Worm (Caenorhabditis elegans) whole organism, late embryonic: Measurements from ENCODE around the gene fbxc-22.

ENCODE experiments used
- C08G9.2 ChIP-seq: sonication (generic microtip); optimal IDR thresholded peaks from 2 replicates; lab custom pipeline; 2016; ENCODE audit warnings: mild to moderate bottlenecking, missing genetic modification characterization, moderate library complexity, missing compliant biosample characterization
- C38D4.7 ChIP-seq: fragments of 200-800 bp; sonication (Bioruptor generic); optimal IDR thresholded peaks from 2 replicates; lab custom pipeline; 2018; ENCODE audit warnings: mild to moderate bottlenecking, missing genetic modification characterization, moderate library complexity, missing compliant biosample characterization
- F13H6.1 ChIP-seq: sonication (generic microtip); optimal IDR thresholded peaks from 2 replicates; lab custom pipeline; 2016; ENCODE audit warnings: missing genetic modification characterization, missing compliant biosample characterization
- K02D7.2 ChIP-seq: sonication (generic microtip); optimal IDR thresholded peaks from 2 replicates; lab custom pipeline; 2017; ENCODE audit warnings: mild to moderate bottlenecking, missing genetic modification characterization, missing compliant biosample characterization
- ama-1 ChIP-seq: fragments of 150-350 bp; optimal IDR thresholded peaks from 2 replicates; lab custom pipeline; 2014
- ceh-18 ChIP-seq: sonication (generic microtip); optimal IDR thresholded peaks from 2 replicates; lab custom pipeline; 2016; ENCODE audit warnings: missing genetic modification characterization, missing compliant biosample characterization
- ceh-19 ChIP-seq: fragments of 200-800 bp; sonication (Bioruptor generic); optimal IDR thresholded peaks from 2 replicates; lab custom pipeline; 2018; ENCODE audit warnings: mild to moderate bottlenecking, missing genetic modification characterization, missing compliant biosample characterization
- ceh-30 ChIP-seq: fragments of 150-350 bp; optimal IDR thresholded peaks from 2 replicates; lab custom pipeline; 2014; ENCODE audit warnings: missing biosample characterization, missing genetic modification characterization
- ceh-45 ChIP-seq: fragments of 200-800 bp; sonication (Bioruptor generic); IDR thresholded peaks from 2 replicates; pipeline ENCODE4 v1.3.6; 2022; ENCODE audit warnings: missing genetic modification reagents, missing genetic modification characterization, missing compliant biosample characterization
- ceh-48 ChIP-seq: sonication (generic microtip); optimal IDR thresholded peaks from 2 replicates; lab custom pipeline; 2016; ENCODE audit warnings: missing genetic modification characterization, inconsistent platforms, missing compliant biosample characterization
- ceh-6 ChIP-seq: fragments of 200-800 bp; sonication (Bioruptor generic); optimal IDR thresholded peaks from 2 replicates; lab custom pipeline; 2018; ENCODE audit warnings: mild to moderate bottlenecking, missing genetic modification characterization, missing compliant biosample characterization
- ceh-9 ChIP-seq: sonication (generic microtip); optimal IDR thresholded peaks from 2 replicates; lab custom pipeline; 2016; ENCODE audit warnings: mild to moderate bottlenecking, missing genetic modification characterization, inconsistent platforms, missing compliant biosample characterization
- dmd-4 ChIP-seq: sonication (generic microtip); optimal IDR thresholded peaks from 2 replicates; lab custom pipeline; 2016; ENCODE audit warnings: borderline replicate concordance, missing genetic modification characterization, missing compliant biosample characterization
- ets-4 ChIP-seq: sonication (generic microtip); optimal IDR thresholded peaks from 2 replicates; lab custom pipeline; 2016; ENCODE audit warnings: missing genetic modification characterization, missing compliant biosample characterization
- eyg-1 ChIP-seq: sonication (generic microtip); optimal IDR thresholded peaks from 2 replicates; lab custom pipeline; 2016; ENCODE audit warnings: missing genotype, missing genetic modification characterization, missing compliant biosample characterization
- fkh-10 ChIP-seq: fragments of 150-350 bp; optimal IDR thresholded peaks from 2 replicates; lab custom pipeline; 2014; ENCODE audit warnings: missing biosample characterization, missing genetic modification reagents, missing genetic modification characterization
- fkh-6 ChIP-seq: sonication (generic microtip); optimal IDR thresholded peaks from 2 replicates; lab custom pipeline; 2016; ENCODE audit warnings: missing genetic modification characterization, missing compliant biosample characterization
- hlh-30 ChIP-seq: sonication (generic microtip); optimal IDR thresholded peaks from 2 replicates; lab custom pipeline; 2017; ENCODE audit warnings: antibody characterized with exemption, missing genetic modification characterization, missing compliant biosample characterization; ENCODE audit not compliant: insufficient read depth
- hlh-8 ChIP-seq: sonication (generic microtip); optimal IDR thresholded peaks from 2 replicates; lab custom pipeline; 2016; ENCODE audit warnings: missing genotype, missing genetic modification characterization, missing compliant biosample characterization
- lim-6 ChIP-seq: sonication (generic microtip); optimal IDR thresholded peaks from 2 replicates; lab custom pipeline; 2016; ENCODE audit warnings: missing genetic modification characterization, missing compliant biosample characterization
- lin-11 ChIP-seq: fragments of 200-800 bp; sonication (Bioruptor generic); optimal IDR thresholded peaks from 2 replicates; lab custom pipeline; 2018; ENCODE audit warnings: mild to moderate bottlenecking, missing genetic modification characterization, missing compliant biosample characterization
- madf-2 ChIP-seq: sonication (generic microtip); optimal IDR thresholded peaks from 2 replicates; lab custom pipeline; 2017; ENCODE audit warnings: missing genetic modification characterization, missing compliant biosample characterization
- mec-3 ChIP-seq: sonication (generic microtip); optimal IDR thresholded peaks from 2 replicates; lab custom pipeline; 2016; ENCODE audit warnings: borderline replicate concordance, missing genetic modification characterization, missing compliant biosample characterization
- nhr-232 ChIP-seq: sonication (generic microtip); optimal IDR thresholded peaks from 2 replicates; lab custom pipeline; 2016; ENCODE audit warnings: missing genetic modification characterization, missing compliant biosample characterization
- npax-4 ChIP-seq: sonication (generic microtip); optimal IDR thresholded peaks from 2 replicates; lab custom pipeline; 2016; ENCODE audit warnings: missing genetic modification characterization, missing compliant biosample characterization
- pag-3 ChIP-seq: sonication (generic microtip); optimal IDR thresholded peaks from 2 replicates; lab custom pipeline; 2016; ENCODE audit warnings: missing compliant biosample characterization, missing genetic modification characterization, borderline replicate concordance
- pat-9 ChIP-seq: fragments of 200-800 bp; sonication (Bioruptor generic); optimal IDR thresholded peaks from 2 replicates; lab custom pipeline; 2018; ENCODE audit warnings: mild to moderate bottlenecking, missing genetic modification characterization, moderate library complexity, missing compliant biosample characterization
- pha-4 ChIP-seq: fragments of 150-350 bp; optimal IDR thresholded peaks from 2 replicates; lab custom pipeline; 2018; ENCODE audit warnings: missing biosample characterization, missing genetic modification reagents, missing genetic modification characterization
- pqm-1 ChIP-seq: sonication (generic microtip); optimal IDR thresholded peaks from 2 replicates; lab custom pipeline; 2016; ENCODE audit warnings: missing genetic modification characterization, missing compliant biosample characterization
- ref-2 ChIP-seq: sonication (generic microtip); optimal IDR thresholded peaks from 2 replicates; lab custom pipeline; 2016; ENCODE audit warnings: missing genetic modification characterization, missing compliant biosample characterization
- rnt-1 ChIP-seq: sonication (generic microtip); optimal IDR thresholded peaks from 2 replicates; lab custom pipeline; 2016; ENCODE audit warnings: missing genetic modification characterization, missing compliant biosample characterization
- sox-2 ChIP-seq: fragments of 200-800 bp; sonication (Bioruptor generic); IDR thresholded peaks from 2 replicates; pipeline ENCODE4 v1.3.6; 2022; ENCODE audit warnings: missing genetic modification reagents, missing genetic modification characterization, missing compliant biosample characterization
- unc-3 ChIP-seq, 2 experiments: fragments of 200-800 bp in 1 of 2; sonication (Bioruptor generic) in 1 of 2; sonication (generic microtip) in 1 of 2; conservative IDR thresholded peaks in 1 of 2; optimal IDR thresholded peaks in 1 of 2; 2 replicates each; pipeline versions ENCODE4 v1.3.6 to Lab custom; 2016 to 2022; ENCODE audit warnings: missing compliant biosample characterization in 2 of 2, missing genetic modification characterization in 2 of 2, missing genetic modification reagents in 1 of 2
- unc-55 ChIP-seq: sonication (generic microtip); optimal IDR thresholded peaks from 2 replicates; lab custom pipeline; 2017; ENCODE audit warnings: missing biosample characterization, missing genetic modification reagents, missing genetic modification characterization
- unc-86 ChIP-seq: sonication (generic microtip); optimal IDR thresholded peaks from 2 replicates; lab custom pipeline; 2016; ENCODE audit warnings: missing genetic modification characterization, missing compliant biosample characterization
- zip-5 ChIP-seq: sonication (generic microtip); optimal IDR thresholded peaks from 2 replicates; lab custom pipeline; 2016; ENCODE audit warnings: missing genetic modification characterization, missing compliant biosample characterization

fbxc-22 gene

ce11 chrII:1730103-1730502 is 39.2 kb upstream of the fbxc-22 start, which contains the start of gene ceh-81:
Gene ceh-81, plus strand, starts transcription at chrII:1730403.
- no peak for TF ChIP-seq C38D4.7 (GFP tag; lab: Kevin White, UChicago)
- no peak for TF ChIP-seq hlh-8
- no peak for TF ChIP-seq unc-3 (GFP tag; conservative IDR thresholded peaks at IDR 0.05; lab: Robert Waterston, UW)
- no peak for TF ChIP-seq unc-3 (tag; optimal IDR thresholded peaks at IDR 0.05; lab: Kevin White, UChicago)
- no peak for TF ChIP-seq C08G9.2 (tag; lab: Kevin White, UChicago)
- TF ChIP-seq ref-2 (tag; lab: Kevin White, UChicago): no peak
- no peak for TF ChIP-seq pqm-1 (tag; lab: Kevin White, UChicago)
- TF ChIP-seq pat-9 (tag; lab: Kevin White, UChicago): no peak
- TF ChIP-seq ceh-6 (GFP tag; lab: Kevin White, UChicago): no peak

- TF ChIP-seq pha-4 (tag; lab: Kevin White, UChicago) (no peak), unc-86 (no peak), dmd-4 (tag; lab: Kevin White, UChicago) (no peak), fkh-10 (GFP tag; lab: Kevin White, UChicago) (no peak), lin-11 (tag; lab: Kevin White, UChicago) (no peak), npax-4 (tag; lab: Kevin White, UChicago) (no peak), sox-2 (no peak), F13H6.1 (tag; lab: Kevin White, UChicago) (no peak), unc-55 (no peak)
Measured at ce11 chrII:1728253-1728652, 37.3 kb upstream of the fbxc-22 start, which contains the start of gene btb-9. Gene btb-9, plus strand, starts transcription at chrII:1728506.

ce11 chrII:1725735-1726134 is 34.8 kb upstream of the fbxc-22 start, which contains the start of gene F45C12.17:
Gene F45C12.17, plus strand, starts transcription at chrII:1726111.
- TF ChIP-seq F13H6.1 (tag; lab: Kevin White, UChicago): no peak
- no peak for TF ChIP-seq dmd-4 (tag; lab: Kevin White, UChicago)
- TF ChIP-seq ceh-48 (tag; lab: Kevin White, UChicago): no peak
- TF ChIP-seq fkh-10 (GFP tag; lab: Kevin White, UChicago): no peak
- TF ChIP-seq ceh-18: no peak
- no peak for TF ChIP-seq lim-6
- TF ChIP-seq nhr-232 (tag; lab: Kevin White, UChicago): no peak
- no peak for TF ChIP-seq ceh-6 (GFP tag; lab: Kevin White, UChicago)
- no peak for TF ChIP-seq eyg-1 (tag; lab: Kevin White, UChicago)
- TF ChIP-seq ama-1 (lab: Kevin White, UChicago): no peak
- TF ChIP-seq mec-3 (tag; lab: Kevin White, UChicago): no peak
- TF ChIP-seq zip-5 (tag; lab: Kevin White, UChicago): no peak
- no peak for TF ChIP-seq madf-2
- TF ChIP-seq ceh-19: no peak
- no peak for TF ChIP-seq ceh-30
- TF ChIP-seq fkh-6 (tag; lab: Kevin White, UChicago): no peak

- TF ChIP-seq ets-4 (tag; lab: Kevin White, UChicago) (no peak), rnt-1 (tag; lab: Kevin White, UChicago) (no peak), K02D7.2 (tag; lab: Kevin White, UChicago) (no peak), ceh-9 (tag; lab: Kevin White, UChicago) (no peak), hlh-30 (tag; lab: Kevin White, UChicago) (no peak)
Measured at ce11 chrII:1724314-1724713, 33.4 kb upstream of the fbxc-22 start, which contains the start of gene fbxb-11. Gene fbxb-11, plus strand, starts transcription at chrII:1724614.

ce11 chrII:1722394-1722793 is 31.5 kb upstream of the fbxc-22 start, which contains the start of the genes fbxb-5 and btb-8:
Gene fbxb-5, minus strand, starts transcription at chrII:1722494.
Gene btb-8, plus strand, starts transcription at chrII:1722770.
- no peak for TF ChIP-seq pag-3 (tag; lab: Kevin White, UChicago)
- TF ChIP-seq pha-4 (tag; lab: Kevin White, UChicago): no peak
- TF ChIP-seq pqm-1 (tag; lab: Kevin White, UChicago): no peak
- no peak for TF ChIP-seq ceh-45 (GFP tag; lab: Robert Waterston, UW)
- no peak for TF ChIP-seq K02D7.2 (tag; lab: Kevin White, UChicago)
